Fruit fly (Drosophila melanogaster) whole organism, embryonic: ENCODE measurements around the gene Hem.

ENCODE experiments used
- Blimp-1 ChIP-seq: fragments of 200-800 bp; sonication (Bioruptor generic); optimal IDR thresholded peaks from 3 replicates; lab custom pipeline; 2018; ENCODE audit warnings: missing biosample characterization, missing genetic modification characterization, mild to moderate bottlenecking, moderate library complexity, missing genetic modification reagents
- CG1024 ChIP-seq: fragments of 200-800 bp; sonication (Bioruptor generic); IDR thresholded peaks from 2 replicates; pipeline ENCODE4 v1.3.6; 2022; ENCODE audit warnings: missing biosample characterization, missing genetic modification characterization
- CG11398 ChIP-seq: fragments of 200-800 bp; sonication (Bioruptor generic); optimal IDR thresholded peaks from 2 replicates; lab custom pipeline; 2016; ENCODE audit warnings: missing biosample characterization, missing genetic modification characterization
- CG11456 ChIP-seq: fragments of 200-800 bp; sonication (Bioruptor generic); IDR thresholded peaks from 3 replicates; pipeline ENCODE4 v1.3.6; 2022; ENCODE audit warnings: missing biosample characterization, missing genetic modification characterization
- CG11696 ChIP-seq: fragments of 200-800 bp; sonication (Bioruptor generic); IDR thresholded peaks from 2 replicates; pipeline ENCODE4 v1.3.6; 2022; ENCODE audit warnings: missing biosample characterization, missing genetic modification characterization
- CG11723 ChIP-seq: fragments of 200-800 bp; sonication (Bioruptor generic); optimal IDR thresholded peaks from 2 replicates; lab custom pipeline; 2017; ENCODE audit warnings: missing biosample characterization, mild to moderate bottlenecking, missing genetic modification characterization
- CG12744 ChIP-seq: fragments of 200-800 bp; sonication (Bioruptor generic); optimal IDR thresholded peaks from 2 replicates; lab custom pipeline; 2016; ENCODE audit warnings: missing biosample characterization, missing genetic modification characterization
- CG15696 ChIP-seq: fragments of 200-800 bp; sonication (Bioruptor generic); optimal IDR thresholded peaks from 2 replicates; lab custom pipeline; 2019; ENCODE audit warnings: missing biosample characterization, mild to moderate bottlenecking, missing genetic modification characterization, moderate library complexity
- CG16813 ChIP-seq: fragments of 200-800 bp; sonication (Bioruptor generic); IDR thresholded peaks from 3 replicates; pipeline ENCODE4 v1.3.6; 2022; ENCODE audit warnings: missing biosample characterization, missing genetic modification characterization; ENCODE audit not compliant: partially characterized antibody
- CG17361 ChIP-seq: fragments of 200-800 bp; sonication (Bioruptor generic); IDR thresholded peaks from 3 replicates; pipeline ENCODE4 v1.3.6; 2022; ENCODE audit warnings: missing biosample characterization, missing genetic modification characterization
- CG18599 ChIP-seq: fragments of 200-800 bp; sonication (Bioruptor generic); optimal IDR thresholded peaks from 3 replicates; lab custom pipeline; 2017; ENCODE audit warnings: missing biosample characterization, missing genetic modification characterization, mild to moderate bottlenecking, moderate library complexity, missing genetic modification reagents
- CG31365 ChIP-seq: fragments of 200-800 bp; sonication (Bioruptor generic); optimal IDR thresholded peaks from 2 replicates; lab custom pipeline; 2018; ENCODE audit warnings: missing biosample characterization, mild to moderate bottlenecking, missing genetic modification characterization
- CG32532 ChIP-seq: fragments of 200-800 bp; sonication (Bioruptor generic); IDR thresholded peaks from 2 replicates; pipeline ENCODE4 v1.3.6; 2022; ENCODE audit warnings: missing biosample characterization, missing genetic modification characterization
- CG4282 ChIP-seq: fragments of 200-800 bp; sonication (Bioruptor generic); optimal IDR thresholded peaks from 2 replicates; lab custom pipeline; 2016; ENCODE audit warnings: missing biosample characterization, missing genetic modification characterization
- CG5180 ChIP-seq: fragments of 200-800 bp; sonication (Bioruptor generic); optimal IDR thresholded peaks from 3 replicates; lab custom pipeline; 2017; ENCODE audit warnings: missing biosample characterization, missing genetic modification characterization, mild to moderate bottlenecking, moderate library complexity, missing genetic modification reagents
- CG5245 ChIP-seq: fragments of 200-800 bp; sonication (Bioruptor generic); optimal IDR thresholded peaks from 3 replicates; lab custom pipeline; 2016; ENCODE audit warnings: missing biosample characterization, missing genetic modification characterization
- CG6683 ChIP-seq: fragments of 200-800 bp; sonication (Bioruptor generic); optimal IDR thresholded peaks from 2 replicates; lab custom pipeline; 2017; ENCODE audit warnings: missing biosample characterization, mild to moderate bottlenecking, missing genetic modification characterization, missing genetic modification reagents
- CG6689 ChIP-seq: fragments of 200-800 bp; sonication (Bioruptor generic); IDR thresholded peaks from 2 replicates; pipeline ENCODE4 v1.3.6; 2022; ENCODE audit warnings: missing biosample characterization, missing genetic modification characterization
- CG6765 ChIP-seq: fragments of 200-800 bp; sonication (Bioruptor generic); optimal IDR thresholded peaks from 3 replicates; lab custom pipeline; 2017; ENCODE audit warnings: missing biosample characterization, mild to moderate bottlenecking, missing genetic modification characterization
- CG6791 ChIP-seq: fragments of 200-800 bp; sonication (Bioruptor generic); IDR thresholded peaks from 3 replicates; pipeline ENCODE4 v1.3.6; 2022; ENCODE audit warnings: missing biosample characterization, missing genetic modification characterization; ENCODE audit not compliant: partially characterized antibody
- CG8478 ChIP-seq: fragments of >200 bp; optimal IDR thresholded peaks from 2 replicates; lab custom pipeline; 2018
- CG8924 ChIP-seq: fragments of 200-800 bp; optimal IDR thresholded peaks from 3 replicates; lab custom pipeline; 2019; ENCODE audit warnings: missing biosample characterization, mild to moderate bottlenecking, missing genetic modification characterization, moderate library complexity
- CTCF ChIP-seq: fragments of 200-800 bp; sonication (Bioruptor generic); optimal IDR thresholded peaks from 2 replicates; lab custom pipeline; 2017; ENCODE audit warnings: missing biosample characterization, mild to moderate bottlenecking, missing genetic modification characterization, moderate library complexity
- Dad ChIP-seq: fragments of 200-800 bp; sonication (Bioruptor generic); optimal IDR thresholded peaks from 3 replicates; lab custom pipeline; 2016; ENCODE audit warnings: missing biosample characterization, missing genetic modification characterization
- Dip2 ChIP-seq: fragments of 200-800 bp; sonication (Bioruptor generic); IDR thresholded peaks from 2 replicates; pipeline ENCODE4 v1.3.6; 2022; ENCODE audit warnings: missing biosample characterization, missing genetic modification characterization
- Elba2 ChIP-seq: fragments of 200-800 bp; sonication (Bioruptor generic); optimal IDR thresholded peaks from 3 replicates; lab custom pipeline; 2016; ENCODE audit warnings: missing biosample characterization, missing genetic modification characterization
- HHEX ChIP-seq: fragments of 200-800 bp; sonication (Bioruptor generic); optimal IDR thresholded peaks from 3 replicates; lab custom pipeline; 2017; ENCODE audit warnings: missing biosample characterization, mild to moderate bottlenecking, missing genetic modification characterization, missing genetic modification reagents
- MTF-1 ChIP-seq: fragments of 200-800 bp; sonication (Bioruptor generic); optimal IDR thresholded peaks from 2 replicates; lab custom pipeline; 2018; ENCODE audit warnings: missing biosample characterization, mild to moderate bottlenecking, missing genetic modification characterization, borderline replicate concordance
- Max ChIP-seq: fragments of 200-800 bp; sonication (Bioruptor generic); optimal IDR thresholded peaks from 2 replicates; lab custom pipeline; 2016; ENCODE audit warnings: missing biosample characterization, mild to moderate bottlenecking, missing genetic modification characterization
- Nf-YA ChIP-seq: fragments of 200-800 bp; sonication (Bioruptor generic); IDR thresholded peaks from 2 replicates; pipeline ENCODE4 v1.3.6; 2022; ENCODE audit warnings: missing biosample characterization, missing genetic modification characterization
- Nf-YB ChIP-seq: fragments of 200-800 bp; sonication (Bioruptor generic); optimal IDR thresholded peaks from 3 replicates; lab custom pipeline; 2019; ENCODE audit warnings: missing biosample characterization, mild to moderate bottlenecking, missing genetic modification characterization, moderate library complexity
- Sin3A ChIP-seq: fragments of >200 bp; optimal IDR thresholded peaks from 2 replicates; lab custom pipeline; 2018
- Sry-β ChIP-seq: fragments of 200-800 bp; sonication (Bioruptor generic); optimal IDR thresholded peaks from 2 replicates; lab custom pipeline; 2018; ENCODE audit warnings: missing biosample characterization, mild to moderate bottlenecking, missing genetic modification characterization, moderate library complexity
- caup ChIP-seq: fragments of 200-800 bp; sonication (Bioruptor generic); optimal IDR thresholded peaks from 3 replicates; lab custom pipeline; 2017; ENCODE audit warnings: missing biosample characterization, mild to moderate bottlenecking, missing genetic modification characterization, moderate library complexity; ENCODE audit not compliant: severe bottlenecking
- eve ChIP-seq, 2 experiments: fragments of >200 bp; optimal IDR thresholded peaks; 2 replicates each; lab custom pipeline; 2017; ENCODE audit warnings: missing biosample characterization in 2 of 2, missing genetic modification characterization in 2 of 2
- eyg ChIP-seq: fragments of 200-800 bp; sonication (Bioruptor generic); optimal IDR thresholded peaks from 3 replicates; lab custom pipeline; 2016; ENCODE audit warnings: missing biosample characterization, missing genetic modification characterization
- fd96Cb ChIP-seq: fragments of 200-800 bp; sonication (Bioruptor generic); optimal IDR thresholded peaks from 2 replicates; lab custom pipeline; 2018; ENCODE audit warnings: missing biosample characterization, mild to moderate bottlenecking, missing genetic modification characterization, moderate library complexity
- fru ChIP-seq: fragments of >200 bp; optimal IDR thresholded peaks from 2 replicates; lab custom pipeline; 2017
- h ChIP-seq: fragments of >200 bp; optimal IDR thresholded peaks from 2 replicates; lab custom pipeline; 2017
- inv ChIP-seq: fragments of 200-800 bp; sonication (Bioruptor generic); IDR thresholded peaks from 2 replicates; pipeline ENCODE4 v1.3.6; 2022; ENCODE audit warnings: missing biosample characterization, missing genetic modification characterization; ENCODE audit not compliant: partially characterized antibody
- jigr1 ChIP-seq: fragments of 200-800 bp; sonication (Bioruptor generic); IDR thresholded peaks from 3 replicates; pipeline ENCODE4 v1.3.6; 2022; ENCODE audit warnings: missing biosample characterization, missing genetic modification characterization
- jumu ChIP-seq: fragments of 200-800 bp; sonication (Bioruptor generic); optimal IDR thresholded peaks from 3 replicates; lab custom pipeline; 2016; ENCODE audit warnings: missing biosample characterization, missing genetic modification characterization
- lov ChIP-seq, 2 experiments: fragments of 200-800 bp in 1 of 2; fragments of >200 bp in 1 of 2; sonication (Bioruptor generic) in 1 of 2; IDR thresholded peaks in 1 of 2; optimal IDR thresholded peaks in 1 of 2; 2 replicates in 1 of 2; 3 replicates in 1 of 2; pipeline versions ENCODE4 v1.3.6 to Lab custom; 2017 to 2022; ENCODE audit warnings: missing biosample characterization in 1 of 2, missing genetic modification characterization in 1 of 2
- luna ChIP-seq: fragments of 200-800 bp; sonication (Bioruptor generic); optimal IDR thresholded peaks from 2 replicates; lab custom pipeline; 2016; ENCODE audit warnings: missing biosample characterization, missing genetic modification characterization
- mam ChIP-seq: fragments of 200-800 bp; sonication (Bioruptor generic); optimal IDR thresholded peaks from 3 replicates; lab custom pipeline; 2016; ENCODE audit warnings: missing biosample characterization, missing genetic modification characterization
- mirr ChIP-seq: fragments of 200-800 bp; sonication (Bioruptor generic); optimal IDR thresholded peaks from 3 replicates; lab custom pipeline; 2018; ENCODE audit warnings: missing biosample characterization, mild to moderate bottlenecking, missing genetic modification characterization
- pum ChIP-seq: fragments of 200-800 bp; sonication (Bioruptor generic); optimal IDR thresholded peaks from 2 replicates; lab custom pipeline; 2016; ENCODE audit warnings: missing biosample characterization, missing genetic modification characterization
- pzg ChIP-seq: fragments of 200-800 bp; sonication (Bioruptor generic); optimal IDR thresholded peaks from 3 replicates; lab custom pipeline; 2018; ENCODE audit warnings: missing biosample characterization, mild to moderate bottlenecking, missing genetic modification characterization, moderate library complexity
- row ChIP-seq: fragments of 200-800 bp; sonication (Bioruptor generic); IDR thresholded peaks from 3 replicates; pipeline ENCODE4 v1.3.6; 2022; ENCODE audit warnings: missing biosample characterization, missing genetic modification characterization
- schlank ChIP-seq: fragments of 200-800 bp; sonication (Bioruptor generic); optimal IDR thresholded peaks from 2 replicates; lab custom pipeline; 2018; ENCODE audit warnings: missing biosample characterization, mild to moderate bottlenecking, missing genetic modification characterization
- tgo ChIP-seq: fragments of 200-800 bp; sonication (Bioruptor generic); IDR thresholded peaks from 3 replicates; pipeline ENCODE4 v1.3.6; 2022; ENCODE audit warnings: missing biosample characterization, missing genetic modification characterization
- tin ChIP-seq: fragments of 200-800 bp; sonication (Bioruptor generic); optimal IDR thresholded peaks from 3 replicates; lab custom pipeline; 2016; ENCODE audit warnings: missing biosample characterization, missing genetic modification characterization
- twi ChIP-seq: fragments of 200-800 bp; optimal IDR thresholded peaks from 2 replicates; lab custom pipeline; 2019; ENCODE audit warnings: missing biosample characterization, mild to moderate bottlenecking, missing genetic modification characterization, moderate library complexity

The Hem gene

dm6 chr3L:22276614-22277013, 11.4 kb downstream of the Hem start (continued):
- no peak for TF ChIP-seq twi
- no peak for TF ChIP-seq pum
- TF ChIP-seq row (GFP tag; lab: Robert Waterston, UW): no peak; the same call in 2 of the 3 replicates
- no peak for TF ChIP-seq Dad
- no peak for TF ChIP-seq HHEX (GFP tag; lab: Kevin White, UChicago)
- TF ChIP-seq schlank (tag; lab: Kevin White, UChicago): no peak
- no peak for TF ChIP-seq CG1024
- no peak for TF ChIP-seq CG31365 (tag; lab: Kevin White, UChicago)
- no peak for TF ChIP-seq tin (GFP tag; lab: Kevin White, UChicago)
- no peak for TF ChIP-seq Dip2
- no peak for TF ChIP-seq lov (optimal IDR thresholded peaks at IDR 0.05; lab: Kevin White, UChicago)
- no peak for TF ChIP-seq lov (GFP tag; IDR thresholded peaks at IDR 0.05; lab: Robert Waterston, UW)
- no peak for TF ChIP-seq CG5180
- TF ChIP-seq luna (GFP tag; lab: Kevin White, UChicago): no peak
- 0 out of 3 replicates have a peak, but pooled peaks have one; percentile 10 for TF ChIP-seq CG11456 (GFP tag; lab: Robert Waterston, UW)
- no peak for TF ChIP-seq CG18599 (GFP tag; lab: Kevin White, UChicago)
- no peak for TF ChIP-seq Blimp-1 (GFP tag; lab: Kevin White, UChicago)
- no peak for TF ChIP-seq CG6791 (GFP tag; lab: Robert Waterston, UW)
- no peak for TF ChIP-seq Sry-β (GFP tag; lab: Kevin White, UChicago)
- TF ChIP-seq CG15696 (tag; lab: Kevin White, UChicago): no peak
- no peak for TF ChIP-seq fru (lab: Kevin White, UChicago)
- TF ChIP-seq CG6683: no peak
- no peak for TF ChIP-seq CG11723
- peak; percentile 11 for TF ChIP-seq jumu (GFP tag; lab: Kevin White, UChicago)
- no peak for TF ChIP-seq CG8924 (tag; lab: Kevin White, UChicago)
- 0 out of 3 replicates have a peak, but pooled peaks have one; percentile 29 for TF ChIP-seq CG17361
- TF ChIP-seq CG11696 (GFP tag; lab: Robert Waterston, UW): no peak
- no peak for TF ChIP-seq Nf-YA (GFP tag; lab: Robert Waterston, UW)
- peak; percentile 6 for TF ChIP-seq mam (GFP tag; lab: Kevin White, UChicago)
- no peak for TF ChIP-seq CG4282 (GFP tag; lab: Kevin White, UChicago)
- TF ChIP-seq fd96Cb: peak; percentile 6
- no peak for TF ChIP-seq CG16813 (GFP tag; lab: Robert Waterston, UW)
- TF ChIP-seq eyg (GFP tag; lab: Kevin White, UChicago): no peak
- TF ChIP-seq inv (GFP tag; lab: Robert Waterston, UW): no peak
- TF ChIP-seq CG6765 (GFP tag; lab: Kevin White, UChicago): no peak
- no peak for TF ChIP-seq MTF-1 (GFP tag; lab: Kevin White, UChicago)
- no peak for TF ChIP-seq pzg
- no peak for TF ChIP-seq mirr (GFP tag; lab: Kevin White, UChicago)
- TF ChIP-seq Max (GFP tag; lab: Kevin White, UChicago): no peak
- TF ChIP-seq CG5245: no peak
- TF ChIP-seq CG11398 (GFP tag; lab: Kevin White, UChicago): no peak
- no peak for TF ChIP-seq eve (GFP tag; optimal IDR thresholded peaks at IDR 0.05; lab: Kevin White, UChicago)
- no peak for TF ChIP-seq Nf-YB (GFP tag; lab: Kevin White, UChicago)
- no peak for TF ChIP-seq Sin3A
- no peak for TF ChIP-seq CG8478 (lab: Kevin White, UChicago)
- TF ChIP-seq caup (GFP tag; lab: Kevin White, UChicago): peak; percentile 6
- TF ChIP-seq Elba2 (GFP tag; lab: Kevin White, UChicago): no peak
- peak; percentile 25; the same call in 2 of the 3 replicates for TF ChIP-seq tgo
- TF ChIP-seq CG6689 (GFP tag; lab: Robert Waterston, UW): peak; percentile 37; the same call in 1 of the 2 replicates
- peak; percentile 74 for TF ChIP-seq CG32532 (GFP tag; lab: Robert Waterston, UW)
- TF ChIP-seq CG12744 (GFP tag; lab: Kevin White, UChicago): no peak
- no peak for TF ChIP-seq CTCF
- no peak for TF ChIP-seq h (lab: Kevin White, UChicago)
- no peak for TF ChIP-seq jigr1 (GFP tag; lab: Robert Waterston, UW)
